Fruit fly (Drosophila melanogaster): ENCODE data around the gene CG43056.

The CG43056 gene

DNA sequence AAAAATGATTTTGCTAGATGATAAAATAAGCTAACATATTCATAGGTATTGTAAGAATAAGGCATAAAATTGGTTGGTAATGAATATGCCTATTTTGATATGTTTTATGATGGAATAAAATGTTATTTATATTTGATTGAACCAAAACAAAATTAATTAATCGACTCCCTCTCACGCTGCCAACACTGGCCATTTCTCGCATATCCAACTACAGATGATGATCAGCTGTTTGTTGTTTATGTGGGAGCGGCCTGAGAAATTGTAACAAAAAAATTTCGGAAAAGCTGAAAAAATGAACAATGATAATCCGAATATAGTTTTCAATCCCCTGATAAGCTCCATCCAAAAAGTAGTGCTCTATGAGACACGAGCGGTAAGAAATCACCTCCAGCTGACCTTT is 27.4 kb downstream of the CG43056 start, which contains the start of gene FIG4 (continued):
- TF ChIP-seq hb (GFP tag; IDR thresholded peaks at IDR 0.05; ENCODE audit: partially characterized antibody) (no peak), Gsc (GFP tag; IDR thresholded peaks at IDR 0.05) (no peak), Opbp (GFP tag; IDR thresholded peaks at IDR 0.05; ENCODE audit: partially characterized antibody) (peak; percentile 54; the same call in 1 of the 3 replicates), usp (GFP tag; optimal IDR thresholded peaks at IDR 0.05) (no peak), CG10147 (GFP tag; optimal IDR thresholded peaks at IDR 0.05) (peak; percentile 9), pum (GFP tag; optimal IDR thresholded peaks at IDR 0.05) (no peak), CG9727 (GFP tag; optimal IDR thresholded peaks at IDR 0.05) (no peak), so (GFP tag; IDR thresholded peaks at IDR 0.05) (no peak), NfI (GFP tag; optimal IDR thresholded peaks at IDR 0.05) (no peak), CG3163 (GFP tag; optimal IDR thresholded peaks at IDR 0.05) (no peak), CG3995 (GFP tag; optimal IDR thresholded peaks at IDR 0.05) (no peak), her (GFP tag; optimal IDR thresholded peaks at IDR 0.05) (no peak), CoRest (tag; optimal IDR thresholded peaks at IDR 0.05) (peak; percentile 20), CG12071 (GFP tag; optimal IDR thresholded peaks at IDR 0.05) (no peak), tin (GFP tag; optimal IDR thresholded peaks at IDR 0.05) (no peak), crc (GFP tag; optimal IDR thresholded peaks at IDR 0.05) (no peak), Blimp-1 (GFP tag; optimal IDR thresholded peaks at IDR 0.05) (no peak), CG1792 (GFP tag; optimal IDR thresholded peaks at IDR 0.05) (no peak), CG3065 (GFP tag; optimal IDR thresholded peaks at IDR 0.05) (no peak), tap (tag; optimal IDR thresholded peaks at IDR 0.05) (no peak), CG10979 (tag; optimal IDR thresholded peaks at IDR 0.05) (no peak), ttk (GFP tag; IDR thresholded peaks at IDR 0.05) (no peak), Doc3 (GFP tag; IDR thresholded peaks at IDR 0.05; ENCODE audit: partially characterized antibody) (peak; percentile 91), CG11456 (GFP tag; IDR thresholded peaks at IDR 0.05) (no peak), H2.0 (GFP tag; IDR thresholded peaks at IDR 0.05) (no peak), Max (GFP tag; optimal IDR thresholded peaks at IDR 0.05) (no peak), br (optimal IDR thresholded peaks at IDR 0.05) (no peak), CG8089 (GFP tag; optimal IDR thresholded peaks at IDR 0.05) (no peak), pfk (GFP tag; optimal IDR thresholded peaks at IDR 0.05) (no peak), CG14965 (GFP tag; optimal IDR thresholded peaks at IDR 0.05; ENCODE audit: borderline replicate concordance) (no peak), dmrt11E (tag; optimal IDR thresholded peaks at IDR 0.05) (no peak), CG2202 (tag; optimal IDR thresholded peaks at IDR 0.05) (no peak), Hsf (GFP tag; optimal IDR thresholded peaks at IDR 0.05) (no peak), gem (tag; optimal IDR thresholded peaks at IDR 0.05) (no peak), Atf3 (GFP tag; optimal IDR thresholded peaks at IDR 0.05) (no peak), CkIIα-i1 (GFP tag; IDR thresholded peaks at IDR 0.05) (no peak), CG30020 (tag; optimal IDR thresholded peaks at IDR 0.05) (no peak), CG15514 (GFP tag; optimal IDR thresholded peaks at IDR 0.05) (no peak), Dbx (GFP tag; IDR thresholded peaks at IDR 0.05) (no peak), E2f2 (GFP tag; IDR thresholded peaks at IDR 0.05) (no peak), CG13894 (tag; optimal IDR thresholded peaks at IDR 0.05) (no peak), cg (GFP tag; optimal IDR thresholded peaks at IDR 0.05) (no peak), ase (GFP tag; IDR thresholded peaks at IDR 0.05) (no peak), CG6813 (GFP tag; optimal IDR thresholded peaks at IDR 0.05) (no peak), slbo (GFP tag; IDR thresholded peaks at IDR 0.05) (no peak), Hand (GFP tag; optimal IDR thresholded peaks at IDR 0.05) (no peak), Six4 (GFP tag; optimal IDR thresholded peaks at IDR 0.05) (no peak), CG17912 (GFP tag; optimal IDR thresholded peaks at IDR 0.05) (no peak), da (GFP tag; optimal IDR thresholded peaks at IDR 0.05) (no peak), NK7.1 (GFP tag; optimal IDR thresholded peaks at IDR 0.05) (no peak), gce (GFP tag; IDR thresholded peaks at IDR 0.05) (no peak), Scr (GFP tag; IDR thresholded peaks at IDR 0.05; ENCODE audit: partially characterized antibody) (peak; percentile 79)

All from whole organism, embryonic.